Fruit fly (Drosophila melanogaster) whole organism, prepupa: Measurements from ENCODE around the gene Bet3.

Experiments used
- Blimp-1 ChIP-seq: fragments of 200-800 bp; sonication (Bioruptor generic); optimal IDR thresholded peaks from 3 replicates; lab custom pipeline; 2017; ENCODE audit warnings: missing biosample characterization, missing genetic modification characterization, mild to moderate bottlenecking, moderate library complexity, missing genetic modification reagents
- CG10631 ChIP-seq: fragments of 200-800 bp; sonication (Bioruptor generic); optimal IDR thresholded peaks from 2 replicates; lab custom pipeline; 2016; ENCODE audit warnings: missing biosample characterization, missing genetic modification characterization
- CG10669 ChIP-seq: fragments of 200-800 bp; sonication (Bioruptor generic); optimal IDR thresholded peaks from 3 replicates; lab custom pipeline; 2018; ENCODE audit warnings: missing biosample characterization, mild to moderate bottlenecking, missing genetic modification characterization, moderate library complexity
- CG11294 ChIP-seq: fragments of 200-800 bp; sonication (Bioruptor generic); IDR thresholded peaks from 2 replicates; pipeline ENCODE4 v1.3.6; 2022; ENCODE audit warnings: missing biosample characterization, missing genetic modification characterization
- CG11762 ChIP-seq: fragments of 200-800 bp; sonication (Bioruptor generic); optimal IDR thresholded peaks from 3 replicates; lab custom pipeline; 2016; ENCODE audit warnings: missing biosample characterization, missing genetic modification characterization; ENCODE audit not compliant: insufficient read depth
- CG11902 ChIP-seq: fragments of 200-800 bp; sonication (Bioruptor generic); optimal IDR thresholded peaks from 3 replicates; lab custom pipeline; 2016; ENCODE audit warnings: missing biosample characterization, missing genetic modification characterization
- CG1621 ChIP-seq: fragments of 200-800 bp; sonication (Bioruptor generic); optimal IDR thresholded peaks from 3 replicates; lab custom pipeline; 2018; ENCODE audit warnings: missing biosample characterization, mild to moderate bottlenecking, missing genetic modification characterization
- CG16779 ChIP-seq: fragments of 200-800 bp; sonication (Bioruptor generic); optimal IDR thresholded peaks from 3 replicates; lab custom pipeline; 2017; ENCODE audit warnings: missing biosample characterization, mild to moderate bottlenecking, missing genetic modification characterization
- CG31627 ChIP-seq: fragments of 200-800 bp; sonication (Bioruptor generic); optimal IDR thresholded peaks from 3 replicates; lab custom pipeline; 2016; ENCODE audit warnings: missing biosample characterization, missing genetic modification characterization
- CG34406 ChIP-seq: fragments of 200-800 bp; sonication (Bioruptor generic); optimal IDR thresholded peaks from 3 replicates; lab custom pipeline; 2016; ENCODE audit warnings: missing biosample characterization, missing genetic modification characterization
- CG3919 ChIP-seq: fragments of 200-800 bp; sonication (Bioruptor generic); optimal IDR thresholded peaks from 3 replicates; lab custom pipeline; 2016; ENCODE audit warnings: missing biosample characterization, missing genetic modification characterization
- CG4318 ChIP-seq: fragments of 200-800 bp; sonication (Bioruptor generic); optimal IDR thresholded peaks from 3 replicates; lab custom pipeline; 2017; ENCODE audit warnings: missing biosample characterization, mild to moderate bottlenecking, missing genetic modification characterization
- CG6163 ChIP-seq: fragments of 200-800 bp; sonication (Bioruptor generic); IDR thresholded peaks from 3 replicates; pipeline ENCODE4 v1.3.6; 2022; ENCODE audit warnings: missing biosample characterization, missing genetic modification characterization
- CG6276 ChIP-seq: fragments of 200-800 bp; sonication (Bioruptor generic); optimal IDR thresholded peaks from 2 replicates; lab custom pipeline; 2017; ENCODE audit warnings: missing biosample characterization, mild to moderate bottlenecking, missing genetic modification characterization
- CG6808 ChIP-seq: fragments of 200-800 bp; sonication (Bioruptor generic); optimal IDR thresholded peaks from 3 replicates; lab custom pipeline; 2017; ENCODE audit warnings: missing biosample characterization, missing genetic modification characterization, mild to moderate bottlenecking, moderate library complexity, missing genetic modification reagents
- CG6854 ChIP-seq: fragments of 200-800 bp; sonication (Bioruptor generic); optimal IDR thresholded peaks from 2 replicates; lab custom pipeline; 2017; ENCODE audit warnings: missing biosample characterization, mild to moderate bottlenecking, missing genetic modification characterization
- CG7368 ChIP-seq: fragments of 200-800 bp; sonication (Bioruptor generic); optimal IDR thresholded peaks from 3 replicates; lab custom pipeline; 2016; ENCODE audit warnings: missing biosample characterization, missing genetic modification characterization
- CG8119 ChIP-seq: fragments of 200-800 bp; sonication (Bioruptor generic); IDR thresholded peaks from 3 replicates; pipeline ENCODE4 v1.3.6; 2022; ENCODE audit warnings: missing biosample characterization, missing genetic modification characterization
- CG8319 ChIP-seq: fragments of 200-800 bp; sonication (Bioruptor generic); optimal IDR thresholded peaks from 3 replicates; lab custom pipeline; 2016; ENCODE audit warnings: missing biosample characterization, missing genetic modification characterization
- CG8632 ChIP-seq: fragments of 200-800 bp; sonication (Bioruptor generic); optimal IDR thresholded peaks from 3 replicates; lab custom pipeline; 2016; ENCODE audit warnings: missing biosample characterization, missing genetic modification characterization
- CG9139 ChIP-seq: fragments of 200-800 bp; sonication (Bioruptor generic); optimal IDR thresholded peaks from 3 replicates; lab custom pipeline; 2017; ENCODE audit warnings: missing biosample characterization, mild to moderate bottlenecking, missing genetic modification characterization
- Eip75B ChIP-seq: fragments of 200-800 bp; sonication (Bioruptor generic); optimal IDR thresholded peaks from 3 replicates; lab custom pipeline; 2016; ENCODE audit warnings: missing biosample characterization, missing genetic modification characterization
- Eip78C ChIP-seq: fragments of 200-800 bp; sonication (Bioruptor generic); peaks from one replicate; lab custom pipeline; 2016; ENCODE audit warnings: missing biosample characterization, missing genetic modification characterization
- Ets21C ChIP-seq: fragments of 200-800 bp; sonication (Bioruptor generic); optimal IDR thresholded peaks from 3 replicates; lab custom pipeline; 2016; ENCODE audit warnings: missing biosample characterization, missing genetic modification characterization
- Gug ChIP-seq: fragments of 200-800 bp; sonication (Bioruptor generic); IDR thresholded peaks from 2 replicates; pipeline ENCODE4 v1.3.6; 2022; ENCODE audit warnings: missing biosample characterization, missing genetic modification characterization
- Hr38 ChIP-seq: sonication (Bioruptor generic); optimal IDR thresholded peaks from 2 replicates; lab custom pipeline; 2016; ENCODE audit warnings: missing biosample characterization, missing genetic modification characterization
- Hr39 ChIP-seq: fragments of 200-800 bp; sonication (Bioruptor generic); optimal IDR thresholded peaks from 2 replicates; lab custom pipeline; 2016; ENCODE audit warnings: missing biosample characterization, missing genetic modification characterization
- Hr4 ChIP-seq: fragments of 200-800 bp; sonication (Bioruptor generic); optimal IDR thresholded peaks from 3 replicates; lab custom pipeline; 2016; ENCODE audit warnings: missing biosample characterization, missing genetic modification characterization
- Lpt ChIP-seq: fragments of 200-800 bp; sonication (Bioruptor generic); optimal IDR thresholded peaks from 3 replicates; lab custom pipeline; 2016; ENCODE audit warnings: missing biosample characterization, missing genetic modification characterization
- OdsH ChIP-seq: fragments of 200-800 bp; sonication (Bioruptor generic); optimal IDR thresholded peaks from 3 replicates; lab custom pipeline; 2016; ENCODE audit warnings: missing biosample characterization, missing genetic modification characterization
- Sox102F ChIP-seq: fragments of 200-800 bp; sonication (Bioruptor generic); optimal IDR thresholded peaks from 2 replicates; lab custom pipeline; 2016; ENCODE audit warnings: missing biosample characterization, mild to moderate bottlenecking, missing genetic modification characterization
- Sox14 ChIP-seq: fragments of 200-800 bp; sonication (Bioruptor generic); optimal IDR thresholded peaks from 3 replicates; lab custom pipeline; 2016; ENCODE audit warnings: missing biosample characterization, missing genetic modification characterization
- achi ChIP-seq: fragments of 200-800 bp; sonication (Bioruptor generic); optimal IDR thresholded peaks from 3 replicates; lab custom pipeline; 2016; ENCODE audit warnings: missing biosample characterization, missing genetic modification characterization
- acj6 ChIP-seq: fragments of 200-800 bp; sonication (Bioruptor generic); optimal IDR thresholded peaks from 3 replicates; lab custom pipeline; 2016; ENCODE audit warnings: missing biosample characterization, missing genetic modification characterization
- dac ChIP-seq: fragments of 200-800 bp; sonication (Bioruptor generic); optimal IDR thresholded peaks from 2 replicates; lab custom pipeline; 2017; ENCODE audit warnings: missing biosample characterization, mild to moderate bottlenecking, missing genetic modification characterization
- dsx ChIP-seq: fragments of 200-800 bp; optimal IDR thresholded peaks from 3 replicates; lab custom pipeline; 2019; ENCODE audit warnings: missing biosample characterization, mild to moderate bottlenecking, missing genetic modification characterization, moderate library complexity; ENCODE audit not compliant: poor library complexity, severe bottlenecking
- esn ChIP-seq: fragments of 200-800 bp; sonication (Bioruptor generic); optimal IDR thresholded peaks from 2 replicates; lab custom pipeline; 2016; ENCODE audit warnings: missing biosample characterization, mild to moderate bottlenecking, missing genetic modification characterization, moderate library complexity
- fd85E ChIP-seq: fragments of 200-800 bp; sonication (Bioruptor generic); optimal IDR thresholded peaks from 3 replicates; lab custom pipeline; 2016; ENCODE audit warnings: missing biosample characterization, missing genetic modification characterization
- fkh ChIP-seq: fragments of 200-800 bp; sonication (Bioruptor generic); optimal IDR thresholded peaks from 3 replicates; lab custom pipeline; 2017; ENCODE audit warnings: missing biosample characterization, mild to moderate bottlenecking, missing genetic modification characterization, moderate library complexity
- lz ChIP-seq: fragments of 200-800 bp; sonication (Bioruptor generic); optimal IDR thresholded peaks from 3 replicates; lab custom pipeline; 2016; ENCODE audit warnings: missing biosample characterization, missing genetic modification characterization
- net ChIP-seq: fragments of 200-800 bp; sonication (Bioruptor generic); optimal IDR thresholded peaks from 3 replicates; lab custom pipeline; 2016; ENCODE audit warnings: missing biosample characterization, missing genetic modification characterization
- pdm3 ChIP-seq: fragments of 200-800 bp; sonication (Bioruptor generic); optimal IDR thresholded peaks from 3 replicates; lab custom pipeline; 2016; ENCODE audit warnings: missing biosample characterization, missing genetic modification characterization
- spab ChIP-seq: fragments of 200-800 bp; sonication (Bioruptor generic); optimal IDR thresholded peaks from 2 replicates; lab custom pipeline; 2017; ENCODE audit warnings: missing biosample characterization, mild to moderate bottlenecking, missing genetic modification characterization, missing genetic modification reagents
- svp ChIP-seq: fragments of 200-800 bp; sonication (Bioruptor generic); peaks from one replicate; lab custom pipeline; 2016; ENCODE audit warnings: missing biosample characterization, missing genetic modification characterization
- topi ChIP-seq: fragments of 200-800 bp; sonication (Bioruptor generic); optimal IDR thresholded peaks from 3 replicates; lab custom pipeline; 2016; ENCODE audit warnings: missing biosample characterization, missing genetic modification characterization
- vri ChIP-seq: fragments of 200-800 bp; sonication (Bioruptor generic); optimal IDR thresholded peaks from 3 replicates; lab custom pipeline; 2016; ENCODE audit warnings: missing biosample characterization, mild to moderate bottlenecking, missing genetic modification characterization

Bet3 gene

dm6 chr3L:9424528-9424911, 17.5 kb downstream of the Bet3 start (continued):
- TF ChIP-seq CG4318 = no peak
- TF ChIP-seq Hr4 (GFP tag; lab: Kevin White, UChicago) = peak; percentile 64
- peak; percentile 35 for TF ChIP-seq OdsH (GFP tag; lab: Kevin White, UChicago)
- no peak for TF ChIP-seq lz (GFP tag; lab: Kevin White, UChicago)
- TF ChIP-seq CG11762 (GFP tag; lab: Kevin White, UChicago) = no peak
- TF ChIP-seq CG11294 (GFP tag; lab: Robert Waterston, UW) = no peak
- TF ChIP-seq acj6 (GFP tag; lab: Kevin White, UChicago) = peak; percentile 11
- peak; percentile 44; the same call in 2 of the 3 replicates for TF ChIP-seq CG8119
- no peak for TF ChIP-seq Blimp-1 (GFP tag; lab: Kevin White, UChicago)
- TF ChIP-seq Gug (GFP tag; lab: Robert Waterston, UW) = no peak
- no peak for TF ChIP-seq Lpt (GFP tag; lab: Kevin White, UChicago)
- TF ChIP-seq Eip78C = peak; percentile 84
- peak; percentile 12 for TF ChIP-seq net (GFP tag; lab: Kevin White, UChicago)
- TF ChIP-seq fkh (GFP tag; lab: Kevin White, UChicago) = no peak
- TF ChIP-seq fd85E (GFP tag; lab: Kevin White, UChicago) = no peak
- TF ChIP-seq Sox102F (GFP tag; lab: Kevin White, UChicago) = peak; percentile 31
- TF ChIP-seq vri (GFP tag; lab: Kevin White, UChicago) = no peak
- peak; percentile 10 for TF ChIP-seq pdm3 (GFP tag; lab: Kevin White, UChicago)
- no peak for TF ChIP-seq CG10631 (GFP tag; lab: Kevin White, UChicago)
- TF ChIP-seq Hr38 (GFP tag; lab: Kevin White, UChicago) = no peak
- no peak for TF ChIP-seq CG6854 (GFP tag; lab: Kevin White, UChicago)
- TF ChIP-seq CG6808 = no peak
- no peak for TF ChIP-seq Hr39 (GFP tag; lab: Kevin White, UChicago)
- no peak for TF ChIP-seq CG1621 (tag; lab: Kevin White, UChicago)
- no peak for TF ChIP-seq achi (GFP tag; lab: Kevin White, UChicago)
- no peak for TF ChIP-seq CG7368 (GFP tag; lab: Kevin White, UChicago)
- TF ChIP-seq CG8632 = peak; percentile 4
- peak; percentile 28 for TF ChIP-seq CG3919 (GFP tag; lab: Kevin White, UChicago)
- peak; percentile 11; the same call in 1 of the 3 replicates for TF ChIP-seq CG6163 (GFP tag; lab: Robert Waterston, UW)
- TF ChIP-seq Ets21C (GFP tag; lab: Kevin White, UChicago) = no peak
- no peak for TF ChIP-seq CG16779 (tag; lab: Kevin White, UChicago)
- TF ChIP-seq CG31627 = no peak
- TF ChIP-seq spab (GFP tag; lab: Kevin White, UChicago) = no peak
- TF ChIP-seq CG10669 = no peak
- peak; percentile 7 for TF ChIP-seq Sox14

- TF ChIP-seq vri (GFP tag; lab: Kevin White, UChicago) = peak; percentile 69
- TF ChIP-seq CG6276 (GFP tag; lab: Kevin White, UChicago) = no peak
- TF ChIP-seq svp (GFP tag; lab: Kevin White, UChicago) = peak; percentile 73
Observed at dm6 chr3L:9423757-9424527, 18.1 kb downstream of the Bet3 start.

dm6 chr3L:9422636-9423419, 19.2 kb downstream of the Bet3 start, which contains the start of gene aay:
Gene aay (plus strand): TSS chr3L:9423253.
- TF ChIP-seq Eip75B (peak; percentile 99), esn (GFP tag; lab: Kevin White, UChicago) (peak; percentile 100), dac (GFP tag; lab: Kevin White, UChicago) (peak; percentile 93), dsx (GFP tag; lab: Kevin White, UChicago) (peak; percentile 97), pdm3 (GFP tag; lab: Kevin White, UChicago) (peak; percentile 99), CG8119 (peak; percentile 99), CG16779 (tag; lab: Kevin White, UChicago) (peak; percentile 98), CG34406 (peak; percentile 100), CG7368 (GFP tag; lab: Kevin White, UChicago) (peak; percentile 99), Hr39 (GFP tag; lab: Kevin White, UChicago) (peak; percentile 99), CG11902 (GFP tag; lab: Kevin White, UChicago) (peak; percentile 98), topi (GFP tag; lab: Kevin White, UChicago) (peak; percentile 99), CG8319 (peak; percentile 98), CG9139 (GFP tag; lab: Kevin White, UChicago) (peak; percentile 92), Blimp-1 (GFP tag; lab: Kevin White, UChicago) (peak; percentile 96), CG8632 (peak; percentile 99)
